Fruit fly (Drosophila melanogaster): ENCODE results near the gene Prx6a.

The Prx6a gene

dm6 chr2L:2856960-2857584 is 21.0 kb downstream of the Prx6a start, which contains the start of gene CG2991:
TSS of gene CG2991 (plus strand) at chr2L:2857164.
- peak; percentile 56 for TF ChIP-seq CG17801 (GFP tag; optimal IDR thresholded peaks at IDR 0.05; ENCODE audit: partially characterized antibody)

DNA sequence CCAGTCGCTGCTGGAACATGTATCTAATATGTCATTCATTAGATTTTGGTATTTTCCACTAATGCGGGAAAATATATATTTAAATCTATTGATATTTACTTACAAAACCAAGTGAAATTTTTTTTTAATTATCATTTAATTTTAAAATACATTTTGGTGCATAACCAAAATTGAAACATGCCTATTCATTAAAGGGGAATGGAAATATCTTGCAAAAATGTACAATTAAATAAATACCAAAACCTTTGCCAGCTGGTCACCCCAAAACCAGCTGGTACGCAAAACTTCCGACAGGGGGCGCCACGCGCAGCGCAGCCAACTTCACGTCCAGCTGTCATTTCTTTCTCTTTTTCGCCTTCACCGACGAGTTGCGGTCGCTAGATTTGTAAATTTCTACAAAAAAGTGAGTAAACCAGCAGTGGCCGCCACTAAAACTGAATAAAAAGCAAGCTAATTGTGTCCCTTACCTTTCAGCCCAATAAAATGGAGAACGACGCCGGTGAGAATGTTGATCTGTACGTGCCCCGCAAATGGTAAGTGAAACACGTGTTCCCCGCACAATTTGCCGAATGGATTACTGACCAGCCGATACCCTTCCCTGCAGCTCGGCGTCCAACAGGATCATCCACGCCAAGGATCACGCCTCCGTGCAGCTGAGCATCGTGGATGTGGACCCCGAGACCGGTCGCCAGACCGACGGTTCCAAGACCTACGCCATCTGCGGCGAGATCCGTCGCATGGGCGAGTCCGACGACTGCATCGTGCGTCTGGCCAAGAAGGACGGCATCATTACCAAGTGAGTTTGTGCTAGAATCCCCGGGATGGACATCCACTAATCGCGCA is 22.0 kb downstream of the Prx6a start, which contains the start of the genes CG3104 and RpS21:
CG3104 (minus strand) TSS at position 6 of the 843 bp plus-strand sequence.
RpS21 (plus strand) TSS at position 298 of the 843 bp plus-strand sequence.
- TF ChIP-seq CG17801 (GFP tag; optimal IDR thresholded peaks at IDR 0.05; ENCODE audit: partially characterized antibody), result peak; percentile 74

- TF ChIP-seq CG17801 (GFP tag; optimal IDR thresholded peaks at IDR 0.05; ENCODE audit: partially characterized antibody), result no peak
Measured at dm6 chr2L:2855204-2855768, 22.7 kb downstream of the Prx6a start.

- TF ChIP-seq CG17801 (GFP tag; optimal IDR thresholded peaks at IDR 0.05; ENCODE audit: partially characterized antibody), result no peak
Measured at dm6 chr2L:2851589-2851988, 26.4 kb downstream of the Prx6a start.

- TF ChIP-seq CG17801 (GFP tag; optimal IDR thresholded peaks at IDR 0.05; ENCODE audit: partially characterized antibody), result no peak
Measured at dm6 chr2L:2847112-2847682, 30.8 kb downstream of the Prx6a start, which contains the start of the genes CG3117 and CG2983. TSS of gene CG3117 (minus strand) at chr2L:2847212. TSS of gene CG2983 (plus strand) at chr2L:2847632.

dm6 chr2L:2845634-2846033 is 32.4 kb downstream of the Prx6a start, which contains the start of gene CG18557:
TSS of gene CG18557 (minus strand) at chr2L:2845734.
- TF ChIP-seq CG17801 (GFP tag; optimal IDR thresholded peaks at IDR 0.05; ENCODE audit: partially characterized antibody), result no peak

- TF ChIP-seq CG17801 (GFP tag; optimal IDR thresholded peaks at IDR 0.05; ENCODE audit: partially characterized antibody), result no peak
Measured at dm6 chr2L:2844413-2844812, 33.6 kb downstream of the Prx6a start, which contains the start of gene CG18558. TSS of gene CG18558 (minus strand) at chr2L:2844513.

DNA sequence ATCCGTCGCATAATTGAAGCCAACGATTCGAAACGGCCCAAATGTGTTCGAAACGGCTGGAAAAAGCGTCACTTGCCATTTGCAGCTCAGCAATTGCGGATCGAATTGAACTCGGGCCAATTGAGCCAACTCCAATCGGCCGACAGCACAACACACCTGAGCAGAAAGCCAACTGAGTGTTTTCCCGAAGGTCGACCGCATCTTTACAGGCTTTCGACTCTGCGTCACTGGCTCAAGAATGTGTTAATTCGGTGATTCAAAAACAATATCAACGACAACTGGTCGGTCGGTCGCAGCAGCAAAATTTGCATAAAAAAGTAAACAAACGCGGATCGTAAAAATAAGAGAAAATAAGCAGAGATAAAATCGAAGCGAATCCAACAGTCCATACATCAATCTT is 37.7 kb downstream of the Prx6a start:
- TF ChIP-seq CG17801 (GFP tag; optimal IDR thresholded peaks at IDR 0.05; ENCODE audit: partially characterized antibody), result no peak

DNA sequence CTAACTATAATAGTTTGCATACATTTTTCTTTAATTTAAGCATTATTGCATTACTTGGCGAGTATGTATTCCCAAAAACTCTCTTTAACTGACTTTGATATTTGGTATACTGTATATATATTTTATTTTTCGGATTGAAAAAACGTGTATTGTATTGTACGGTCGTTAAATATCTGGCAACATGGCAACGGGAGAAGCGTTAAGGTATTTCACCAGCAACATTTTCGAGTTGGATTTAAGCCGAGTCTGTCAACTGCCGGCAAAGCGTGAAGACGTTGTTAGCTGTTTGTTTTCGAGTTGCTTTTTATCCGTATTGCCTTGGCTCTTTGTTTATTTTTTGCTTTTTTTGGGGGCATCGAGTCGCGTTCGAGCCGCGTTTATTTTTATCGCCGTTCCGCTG is 38.2 kb downstream of the Prx6a start, which contains the start of gene CG2975:
CG2975 (plus strand) TSS at position 275 of the 400 bp plus-strand sequence.
- TF ChIP-seq CG17801 (GFP tag; optimal IDR thresholded peaks at IDR 0.05; ENCODE audit: partially characterized antibody), result no peak

DNA sequence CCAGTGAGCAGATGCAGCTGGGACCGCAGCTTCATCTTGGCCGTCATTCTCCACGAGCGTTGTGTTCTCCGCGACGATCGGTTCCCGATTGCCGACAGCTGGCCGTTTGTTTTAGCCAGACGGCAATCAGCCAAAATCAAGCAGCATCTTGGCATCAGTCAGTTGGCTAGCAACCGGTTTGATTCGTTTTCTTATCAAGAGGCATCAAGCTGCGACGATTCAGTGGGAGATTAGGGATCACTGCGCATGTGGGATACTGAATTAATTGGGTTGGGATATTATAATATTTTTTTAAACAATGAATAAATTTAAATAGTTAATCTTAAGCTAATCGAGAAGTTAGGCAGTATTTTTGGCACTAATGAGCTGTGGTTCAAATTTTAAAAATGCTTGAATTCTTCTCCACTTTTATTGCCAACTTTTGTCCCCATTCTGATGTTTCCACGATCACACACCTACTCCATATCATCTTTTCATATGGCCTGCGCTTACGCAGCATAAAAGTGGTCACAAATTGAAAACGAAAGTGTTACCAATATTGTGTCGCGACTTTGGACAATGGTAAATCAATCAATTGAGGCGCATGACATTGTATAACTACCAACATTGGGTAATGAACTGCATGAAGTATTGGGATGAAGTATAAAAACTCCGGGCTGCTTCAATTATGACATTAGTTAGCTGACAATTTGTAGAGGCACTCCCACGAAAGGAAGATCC is 40.1 kb downstream of the Prx6a start, which contains the start of the genes CG3119 and Cpr23B:
CG3119 (minus strand) TSS at position 92 of the 720 bp plus-strand sequence.
Cpr23B (plus strand) TSS at position 670 of the 720 bp plus-strand sequence.
- no peak for TF ChIP-seq CG17801 (GFP tag; optimal IDR thresholded peaks at IDR 0.05; ENCODE audit: partially characterized antibody)

DNA sequence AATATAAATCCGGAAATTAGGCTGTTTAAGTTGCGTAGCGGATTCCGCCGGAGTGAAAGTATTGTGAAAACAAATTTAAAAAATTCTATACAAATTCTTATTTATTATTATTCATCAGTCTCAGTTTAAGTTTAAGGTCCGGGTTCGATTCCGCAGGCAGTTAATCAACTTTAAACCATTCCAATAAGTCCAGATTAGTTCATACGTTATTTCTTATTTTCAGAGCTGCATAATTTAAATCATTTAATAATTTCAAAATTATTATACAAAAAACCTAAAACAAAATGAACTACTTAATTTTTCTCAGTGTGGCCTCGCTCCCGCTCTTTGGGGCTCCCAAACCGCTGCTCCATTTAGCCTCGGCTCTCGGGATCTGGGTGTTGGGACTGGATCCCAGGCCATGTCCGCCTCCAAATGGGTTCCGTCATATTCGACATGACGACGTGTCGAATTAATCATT is 47.7 kb downstream of the Prx6a start:
- peak; percentile 49 for TF ChIP-seq CG17801 (GFP tag; optimal IDR thresholded peaks at IDR 0.05; ENCODE audit: partially characterized antibody)

- TF ChIP-seq CG17801 (GFP tag; optimal IDR thresholded peaks at IDR 0.05; ENCODE audit: partially characterized antibody), result no peak
Measured at dm6 chr2L:2829637-2830340, 48.2 kb downstream of the Prx6a start, which contains the start of gene Duox. TSS of gene Duox (minus strand) at chr2L:2830248.
